Fruit fly (Drosophila melanogaster) whole organism, embryonic: ENCODE data around the gene CkIIalpha-i3.

Experiments
- B-H2 ChIP-seq: fragments of 200-800 bp; sonication (Bioruptor generic); optimal IDR thresholded peaks from 2 replicates; lab custom pipeline; 2018; ENCODE audit warnings: missing biosample characterization, mild to moderate bottlenecking, missing genetic modification characterization
- Blimp-1 ChIP-seq: fragments of 200-800 bp; sonication (Bioruptor generic); optimal IDR thresholded peaks from 3 replicates; lab custom pipeline; 2018; ENCODE audit warnings: missing biosample characterization, missing genetic modification characterization, mild to moderate bottlenecking, moderate library complexity, missing genetic modification reagents
- Bteb2 ChIP-seq: fragments of 200-800 bp; sonication (Bioruptor generic); optimal IDR thresholded peaks from 2 replicates; lab custom pipeline; 2016; ENCODE audit warnings: missing biosample characterization, missing genetic modification characterization
- CG10654 ChIP-seq: fragments of 200-800 bp; sonication (Bioruptor generic); optimal IDR thresholded peaks from 2 replicates; lab custom pipeline; 2016; ENCODE audit warnings: missing biosample characterization, missing genetic modification characterization
- CG13424 ChIP-seq: fragments of 200-800 bp; sonication (Bioruptor generic); optimal IDR thresholded peaks from 2 replicates; lab custom pipeline; 2019; ENCODE audit warnings: missing biosample characterization, mild to moderate bottlenecking, missing genetic modification characterization, moderate library complexity
- CG14965 ChIP-seq: fragments of 200-800 bp; sonication (Bioruptor generic); optimal IDR thresholded peaks from 2 replicates; lab custom pipeline; 2016; ENCODE audit warnings: missing biosample characterization, missing genetic modification characterization, borderline replicate concordance
- CG16813 ChIP-seq: fragments of 200-800 bp; sonication (Bioruptor generic); IDR thresholded peaks from 3 replicates; pipeline ENCODE4 v1.3.6; 2022; ENCODE audit warnings: missing biosample characterization, missing genetic modification characterization; ENCODE audit not compliant: partially characterized antibody
- CG16863 ChIP-seq: fragments of 200-800 bp; sonication (Bioruptor generic); optimal IDR thresholded peaks from 3 replicates; lab custom pipeline; 2016; ENCODE audit warnings: missing biosample characterization, missing genetic modification characterization
- CG18599 ChIP-seq: fragments of 200-800 bp; sonication (Bioruptor generic); optimal IDR thresholded peaks from 3 replicates; lab custom pipeline; 2017; ENCODE audit warnings: missing biosample characterization, missing genetic modification characterization, mild to moderate bottlenecking, moderate library complexity, missing genetic modification reagents
- CG2120 ChIP-seq: fragments of 200-800 bp; sonication (Bioruptor generic); optimal IDR thresholded peaks from 3 replicates; lab custom pipeline; 2016; ENCODE audit warnings: missing biosample characterization, missing genetic modification characterization
- CG2202 ChIP-seq: fragments of 200-800 bp; sonication (Bioruptor generic); optimal IDR thresholded peaks from 2 replicates; lab custom pipeline; 2018; ENCODE audit warnings: missing biosample characterization, mild to moderate bottlenecking, missing genetic modification characterization
- CG2712 ChIP-seq: fragments of 200-800 bp; optimal IDR thresholded peaks from 3 replicates; lab custom pipeline; 2019; ENCODE audit warnings: missing biosample characterization, mild to moderate bottlenecking, missing genetic modification characterization, moderate library complexity
- CG34422 ChIP-seq: fragments of 200-800 bp; sonication (Bioruptor generic); IDR thresholded peaks from 3 replicates; pipeline ENCODE4 v1.3.6; 2022; ENCODE audit warnings: missing biosample characterization, missing genetic modification characterization
- CG5180 ChIP-seq: fragments of 200-800 bp; sonication (Bioruptor generic); optimal IDR thresholded peaks from 3 replicates; lab custom pipeline; 2017; ENCODE audit warnings: missing biosample characterization, missing genetic modification characterization, mild to moderate bottlenecking, moderate library complexity, missing genetic modification reagents
- CG9437 ChIP-seq: fragments of 200-800 bp; sonication (Bioruptor generic); optimal IDR thresholded peaks from 2 replicates; lab custom pipeline; 2018; ENCODE audit warnings: missing biosample characterization, mild to moderate bottlenecking, missing genetic modification characterization
- CTCF ChIP-seq: fragments of 200-800 bp; sonication (Bioruptor generic); optimal IDR thresholded peaks from 2 replicates; lab custom pipeline; 2017; ENCODE audit warnings: missing biosample characterization, mild to moderate bottlenecking, missing genetic modification characterization, moderate library complexity
- Chrac-16 ChIP-seq: fragments of 200-800 bp; sonication (Bioruptor generic); optimal IDR thresholded peaks from 3 replicates; lab custom pipeline; 2016; ENCODE audit warnings: missing biosample characterization, missing genetic modification characterization
- Dll ChIP-seq: fragments of 200-800 bp; sonication (Bioruptor generic); IDR thresholded peaks from 4 replicates; pipeline ENCODE4 v1.3.6; 2022; ENCODE audit warnings: missing biosample characterization, missing genetic modification characterization; ENCODE audit not compliant: partially characterized antibody
- Drgx ChIP-seq: fragments of 200-800 bp; sonication (Bioruptor generic); IDR thresholded peaks from 2 replicates; pipeline ENCODE4 v1.3.6; 2022; ENCODE audit warnings: missing biosample characterization, missing genetic modification characterization
- Eip74EF ChIP-seq, 2 experiments: fragments of 200-800 bp in 1 of 2; fragments of >200 bp in 1 of 2; sonication (Bioruptor generic) in 1 of 2; optimal IDR thresholded peaks; 2 replicates each; lab custom pipeline; 2017 to 2019; ENCODE audit warnings: missing biosample characterization in 2 of 2, missing genetic modification characterization in 2 of 2, mild to moderate bottlenecking in 1 of 2, moderate library complexity in 1 of 2
- Ets97D ChIP-seq: fragments of 200-800 bp; sonication (Bioruptor generic); optimal IDR thresholded peaks from 3 replicates; lab custom pipeline; 2016; ENCODE audit warnings: missing biosample characterization, missing genetic modification characterization
- Fer3 ChIP-seq: fragments of 200-800 bp; sonication (Bioruptor generic); optimal IDR thresholded peaks from 2 replicates; lab custom pipeline; 2018; ENCODE audit warnings: missing biosample characterization, mild to moderate bottlenecking, missing genetic modification characterization, moderate library complexity
- H15 ChIP-seq: fragments of 200-800 bp; sonication (Bioruptor generic); IDR thresholded peaks from 3 replicates; pipeline ENCODE4 v1.3.6; 2022; ENCODE audit warnings: missing biosample characterization, missing genetic modification characterization
- Hmr ChIP-seq: fragments of 200-800 bp; sonication (Bioruptor generic); optimal IDR thresholded peaks from 3 replicates; lab custom pipeline; 2017; ENCODE audit warnings: mild to moderate bottlenecking, missing biosample characterization, missing genetic modification reagents, missing genetic modification characterization
- Hr39 ChIP-seq: fragments of >200 bp; optimal IDR thresholded peaks from 2 replicates; lab custom pipeline; 2017
- Jarid2 ChIP-seq: fragments of 200-800 bp; sonication (Bioruptor generic); optimal IDR thresholded peaks from 3 replicates; lab custom pipeline; 2017; ENCODE audit warnings: mild to moderate bottlenecking, missing biosample characterization, missing genetic modification reagents, missing genetic modification characterization
- Lim3 ChIP-seq: fragments of 200-800 bp; sonication (Bioruptor generic); IDR thresholded peaks from 2 replicates; pipeline ENCODE4 v1.3.6; 2022; ENCODE audit warnings: missing biosample characterization, missing genetic modification characterization
- Neu2 ChIP-seq: fragments of 200-800 bp; sonication (Bioruptor generic); optimal IDR thresholded peaks from 3 replicates; lab custom pipeline; 2016; ENCODE audit warnings: missing biosample characterization, missing genetic modification characterization, borderline replicate concordance
- Nf-YC ChIP-seq: fragments of 200-800 bp; optimal IDR thresholded peaks from 3 replicates; lab custom pipeline; 2019; ENCODE audit warnings: missing biosample characterization, mild to moderate bottlenecking, missing genetic modification characterization, moderate library complexity
- Rfx ChIP-seq: fragments of 200-800 bp; sonication (Bioruptor generic); IDR thresholded peaks from 2 replicates; pipeline ENCODE4 v1.3.6; 2022; ENCODE audit warnings: missing biosample characterization, missing genetic modification characterization
- Rx ChIP-seq: fragments of 200-800 bp; sonication (Bioruptor generic); IDR thresholded peaks from 2 replicates; pipeline ENCODE4 v1.3.6; 2022; ENCODE audit warnings: missing biosample characterization, missing genetic modification characterization
- Sin3A ChIP-seq: fragments of >200 bp; optimal IDR thresholded peaks from 2 replicates; lab custom pipeline; 2018
- ase ChIP-seq: fragments of 200-800 bp; sonication (Bioruptor generic); IDR thresholded peaks from 3 replicates; pipeline ENCODE4 v1.3.6; 2022; ENCODE audit warnings: missing biosample characterization, missing genetic modification characterization
- btn ChIP-seq: fragments of 200-800 bp; sonication (Bioruptor generic); optimal IDR thresholded peaks from 2 replicates; lab custom pipeline; 2016; ENCODE audit warnings: missing biosample characterization, missing genetic modification characterization
- cas ChIP-seq: fragments of 200-800 bp; sonication (Bioruptor generic); IDR thresholded peaks from 2 replicates; pipeline ENCODE4 v1.3.6; 2022; ENCODE audit warnings: missing biosample characterization, missing genetic modification characterization
- crol ChIP-seq: fragments of 200-800 bp; sonication (Bioruptor generic); IDR thresholded peaks from 2 replicates; pipeline ENCODE4 v1.3.6; 2022; ENCODE audit warnings: missing biosample characterization, missing genetic modification characterization
- dan ChIP-seq: fragments of 200-800 bp; sonication (Bioruptor generic); IDR thresholded peaks from 2 replicates; pipeline ENCODE4 v1.3.6; 2022; ENCODE audit warnings: missing biosample characterization, missing genetic modification characterization
- disco-r ChIP-seq: fragments of 200-800 bp; sonication (Bioruptor generic); optimal IDR thresholded peaks from 2 replicates; lab custom pipeline; 2016; ENCODE audit warnings: missing biosample characterization, missing genetic modification characterization
- fd102C ChIP-seq: fragments of 200-800 bp; sonication (Bioruptor generic); optimal IDR thresholded peaks from 2 replicates; lab custom pipeline; 2018; ENCODE audit warnings: missing biosample characterization, mild to moderate bottlenecking, missing genetic modification characterization, moderate library complexity
- fd64A ChIP-seq: fragments of 200-800 bp; sonication (Bioruptor generic); optimal IDR thresholded peaks from 3 replicates; lab custom pipeline; 2018; ENCODE audit warnings: missing biosample characterization, mild to moderate bottlenecking, missing genetic modification characterization
- gfzf ChIP-seq: fragments of 200-800 bp; sonication (Bioruptor generic); optimal IDR thresholded peaks from 2 replicates; lab custom pipeline; 2016; ENCODE audit warnings: missing biosample characterization, mild to moderate bottlenecking, missing genetic modification characterization, moderate library complexity
- gsb ChIP-seq: fragments of 200-800 bp; sonication (Bioruptor generic); IDR thresholded peaks from 2 replicates; pipeline ENCODE4 v1.3.6; 2022; ENCODE audit warnings: missing biosample characterization, missing genetic modification characterization
- ham ChIP-seq: fragments of 200-800 bp; sonication (Bioruptor generic); IDR thresholded peaks from 2 replicates; pipeline ENCODE4 v1.3.6; 2022; ENCODE audit warnings: missing biosample characterization, missing genetic modification characterization
- lmd ChIP-seq: fragments of 200-800 bp; sonication (Bioruptor generic); IDR thresholded peaks from 2 replicates; pipeline ENCODE4 v1.3.6; 2022; ENCODE audit warnings: missing biosample characterization, missing genetic modification characterization
- psq ChIP-seq: fragments of 200-800 bp; sonication (Bioruptor generic); optimal IDR thresholded peaks from 2 replicates; lab custom pipeline; 2017; ENCODE audit warnings: missing biosample characterization, missing genetic modification characterization
- pzg ChIP-seq: fragments of 200-800 bp; sonication (Bioruptor generic); optimal IDR thresholded peaks from 3 replicates; lab custom pipeline; 2018; ENCODE audit warnings: missing biosample characterization, mild to moderate bottlenecking, missing genetic modification characterization, moderate library complexity
- seq ChIP-seq: fragments of 200-800 bp; sonication (Bioruptor generic); IDR thresholded peaks from 2 replicates; pipeline ENCODE4 v1.3.6; 2022; ENCODE audit warnings: missing biosample characterization, missing genetic modification characterization
- sob ChIP-seq: fragments of 200-800 bp; sonication (Bioruptor generic); IDR thresholded peaks from 2 replicates; pipeline ENCODE4 v1.3.6; 2022; ENCODE audit warnings: missing biosample characterization, missing genetic modification characterization
- stwl ChIP-seq: fragments of 200-800 bp; sonication (Bioruptor generic); optimal IDR thresholded peaks from 3 replicates; lab custom pipeline; 2018; ENCODE audit warnings: missing biosample characterization, mild to moderate bottlenecking, missing genetic modification characterization, moderate library complexity
- zf30C ChIP-seq: fragments of 200-800 bp; sonication (Bioruptor generic); optimal IDR thresholded peaks from 3 replicates; lab custom pipeline; 2018; ENCODE audit warnings: missing biosample characterization, mild to moderate bottlenecking, missing genetic modification characterization

Gene CkIIalpha-i3

dm6 chr3L:704661-705543 lies 5.5 kb downstream of the CkIIalpha-i3 start (continued):
- TF ChIP-seq Ets97D (GFP tag; lab: Kevin White, UChicago) = no peak
- no peak for TF ChIP-seq Rx
- TF ChIP-seq Hmr (GFP tag; lab: Kevin White, UChicago) = peak; percentile 35
- TF ChIP-seq disco-r (GFP tag; lab: Kevin White, UChicago) = no peak
- peak; percentile 59; the same call in 1 of the 2 replicates for TF ChIP-seq Rfx
- no peak for TF ChIP-seq Sin3A (lab: Kevin White, UChicago)
- no peak for TF ChIP-seq Hr39 (lab: Kevin White, UChicago)
- TF ChIP-seq Blimp-1 = peak; percentile 35
- TF ChIP-seq CG14965 = no peak
- TF ChIP-seq pzg (GFP tag; lab: Kevin White, UChicago) = no peak
- no peak for TF ChIP-seq fd102C (GFP tag; lab: Kevin White, UChicago)
- TF ChIP-seq Jarid2 (GFP tag; lab: Kevin White, UChicago) = no peak
- no peak for TF ChIP-seq B-H2 (GFP tag; lab: Kevin White, UChicago)
- no peak for TF ChIP-seq CG13424 (tag; lab: Kevin White, UChicago)
- no peak for TF ChIP-seq Chrac-16 (GFP tag; lab: Kevin White, UChicago)
- TF ChIP-seq Neu2 (GFP tag; lab: Kevin White, UChicago) = no peak
- no peak for TF ChIP-seq CG10654 (GFP tag; lab: Kevin White, UChicago)
- no peak for TF ChIP-seq dan (GFP tag; lab: Robert Waterston, UW)
- no peak for TF ChIP-seq CG5180 (GFP tag; lab: Kevin White, UChicago)
- TF ChIP-seq Nf-YC (tag; lab: Kevin White, UChicago) = no peak
- no peak for TF ChIP-seq stwl (tag; lab: Kevin White, UChicago)
- TF ChIP-seq CG18599 (GFP tag; lab: Kevin White, UChicago) = peak; percentile 63
- no peak for TF ChIP-seq sob (GFP tag; lab: Robert Waterston, UW)
- TF ChIP-seq ase (GFP tag; lab: Robert Waterston, UW) = peak; percentile 61; the same call in 1 of the 3 replicates
- TF ChIP-seq btn (GFP tag; lab: Kevin White, UChicago) = no peak
- no peak for TF ChIP-seq fd64A
- 0 out of 2 replicates have a peak, but pooled peaks have one; percentile 6 for TF ChIP-seq crol (GFP tag; lab: Robert Waterston, UW)
- TF ChIP-seq gsb (GFP tag; lab: Robert Waterston, UW) = no peak
- no peak for TF ChIP-seq psq
- 0 out of 3 replicates have a peak, but pooled peaks have one; percentile 33 for TF ChIP-seq CG34422 (GFP tag; lab: Robert Waterston, UW)
- TF ChIP-seq CG16813 (GFP tag; lab: Robert Waterston, UW) = no peak
- TF ChIP-seq Drgx (GFP tag; lab: Robert Waterston, UW) = peak; percentile 48
- no peak for TF ChIP-seq Dll (GFP tag; lab: Robert Waterston, UW)
- TF ChIP-seq zf30C (GFP tag; lab: Kevin White, UChicago) = no peak
- TF ChIP-seq Lim3 = no peak
- TF ChIP-seq CG2120 (GFP tag; lab: Kevin White, UChicago) = peak; percentile 28
- 0 out of 2 replicates have a peak, but pooled peaks have one; percentile 35 for TF ChIP-seq lmd (GFP tag; lab: Robert Waterston, UW)
- no peak for TF ChIP-seq CG16863 (GFP tag; lab: Kevin White, UChicago)
- no peak for TF ChIP-seq gfzf (GFP tag; lab: Kevin White, UChicago)
- TF ChIP-seq Fer3 (tag; lab: Kevin White, UChicago) = peak; percentile 12
- peak; percentile 10 for TF ChIP-seq CG2712 (tag; lab: Kevin White, UChicago)
- 0 out of 3 replicates have a peak, but pooled peaks have one; percentile 34 for TF ChIP-seq H15
- TF ChIP-seq CG2202 (tag; lab: Kevin White, UChicago) = no peak
- TF ChIP-seq Bteb2 (GFP tag; lab: Kevin White, UChicago) = no peak
- TF ChIP-seq Eip74EF (GFP tag; optimal IDR thresholded peaks at IDR 0.05; lab: Kevin White, UChicago) = no peak
- no peak for TF ChIP-seq CG9437 (GFP tag; lab: Kevin White, UChicago)
- TF ChIP-seq seq (GFP tag; lab: Robert Waterston, UW) = no peak
- no peak for TF ChIP-seq ham
- no peak for TF ChIP-seq cas (GFP tag; lab: Robert Waterston, UW)
- TF ChIP-seq CTCF (GFP tag; lab: Kevin White, UChicago) = no peak
